Fruit fly (Drosophila melanogaster) whole organism, embryonic: ENCODE measurements around the gene CG42307.

Source experiments
- Ada2b ChIP-seq: fragments of 200-800 bp; sonication (Bioruptor generic); IDR thresholded peaks from 2 replicates; pipeline ENCODE4 v1.3.6; 2022; ENCODE audit warnings: missing biosample characterization, missing genetic modification characterization
- Adf1 ChIP-seq: fragments of 200-800 bp; sonication (Bioruptor generic); IDR thresholded peaks from 2 replicates; pipeline ENCODE4 v1.3.6; 2022; ENCODE audit warnings: missing biosample characterization, missing genetic modification characterization
- Antp ChIP-seq: fragments of 200-800 bp; sonication (Bioruptor generic); optimal IDR thresholded peaks from 3 replicates; lab custom pipeline; 2016; ENCODE audit warnings: missing biosample characterization, missing genetic modification characterization
- Atf3 ChIP-seq: fragments of 200-800 bp; sonication (Bioruptor generic); optimal IDR thresholded peaks from 3 replicates; lab custom pipeline; 2016; ENCODE audit warnings: missing biosample characterization, missing genetic modification characterization
- B-H1 ChIP-seq: fragments of 200-800 bp; sonication (Bioruptor generic); IDR thresholded peaks from 3 replicates; pipeline ENCODE4 v1.3.6; 2022; ENCODE audit warnings: missing biosample characterization, missing genetic modification characterization
- CG11456 ChIP-seq: fragments of 200-800 bp; sonication (Bioruptor generic); IDR thresholded peaks from 3 replicates; pipeline ENCODE4 v1.3.6; 2022; ENCODE audit warnings: missing biosample characterization, missing genetic modification characterization
- CG11695 ChIP-seq: fragments of 200-800 bp; sonication (Bioruptor generic); IDR thresholded peaks from 3 replicates; pipeline ENCODE4 v1.3.6; 2022; ENCODE audit warnings: missing biosample characterization, missing genetic modification characterization
- CG12104 ChIP-seq: fragments of 200-800 bp; sonication (Bioruptor generic); optimal IDR thresholded peaks from 3 replicates; lab custom pipeline; 2016; ENCODE audit warnings: missing biosample characterization, missing genetic modification characterization
- CG12942 ChIP-seq: fragments of 200-800 bp; sonication (Bioruptor generic); optimal IDR thresholded peaks from 3 replicates; lab custom pipeline; 2016; ENCODE audit warnings: missing biosample characterization, missing genetic modification characterization
- CG13123 ChIP-seq: fragments of 200-800 bp; sonication (Bioruptor generic); optimal IDR thresholded peaks from 2 replicates; lab custom pipeline; 2016; ENCODE audit warnings: missing biosample characterization, missing genetic modification characterization
- CG14860 ChIP-seq: fragments of 200-800 bp; sonication (Bioruptor generic); IDR thresholded peaks from 3 replicates; pipeline ENCODE4 v1.3.6; 2022; ENCODE audit warnings: missing biosample characterization, missing genetic modification characterization; ENCODE audit not compliant: partially characterized antibody
- CG15601 ChIP-seq: fragments of 200-800 bp; sonication (Bioruptor generic); optimal IDR thresholded peaks from 3 replicates; lab custom pipeline; 2019; ENCODE audit warnings: missing biosample characterization, mild to moderate bottlenecking, missing genetic modification characterization, moderate library complexity
- CG1603 ChIP-seq: fragments of 200-800 bp; sonication (Bioruptor generic); optimal IDR thresholded peaks from 2 replicates; lab custom pipeline; 2019; ENCODE audit warnings: missing biosample characterization, mild to moderate bottlenecking, missing genetic modification characterization, moderate library complexity
- CG17361 ChIP-seq: fragments of 200-800 bp; sonication (Bioruptor generic); IDR thresholded peaks from 3 replicates; pipeline ENCODE4 v1.3.6; 2022; ENCODE audit warnings: missing biosample characterization, missing genetic modification characterization
- CG30403 ChIP-seq: fragments of 200-800 bp; sonication (Bioruptor generic); optimal IDR thresholded peaks from 3 replicates; lab custom pipeline; 2016; ENCODE audit warnings: missing biosample characterization, missing genetic modification characterization
- CG6254 ChIP-seq: fragments of 200-800 bp; sonication (Bioruptor generic); optimal IDR thresholded peaks from 3 replicates; lab custom pipeline; 2017; ENCODE audit warnings: mild to moderate bottlenecking, missing biosample characterization, missing genetic modification reagents, missing genetic modification characterization
- CG7357 ChIP-seq: fragments of 200-800 bp; sonication (Bioruptor generic); IDR thresholded peaks from 3 replicates; pipeline ENCODE4 v1.3.6; 2022; ENCODE audit warnings: missing biosample characterization, missing genetic modification characterization
- CG7745 ChIP-seq: fragments of 200-800 bp; sonication (Bioruptor generic); optimal IDR thresholded peaks from 2 replicates; lab custom pipeline; 2018; ENCODE audit warnings: missing biosample characterization, mild to moderate bottlenecking, missing genetic modification characterization, moderate library complexity
- CG8290 ChIP-seq, 3 experiments: fragments of 200-800 bp; sonication (Bioruptor generic); optimal IDR thresholded peaks; 2 replicates each; lab custom pipeline; 2016 to 2019; ENCODE audit warnings: missing biosample characterization in 3 of 3, missing genetic modification characterization in 3 of 3, mild to moderate bottlenecking in 2 of 3, moderate library complexity in 1 of 3
- CG8765 ChIP-seq: fragments of 200-800 bp; sonication (Bioruptor generic); IDR thresholded peaks from 2 replicates; pipeline ENCODE4 v1.3.6; 2022; ENCODE audit warnings: missing biosample characterization, missing genetic modification characterization
- Dfd ChIP-seq, 2 experiments: fragments of >200 bp; optimal IDR thresholded peaks; 2 replicates each; lab custom pipeline; 2017; ENCODE audit warnings: missing biosample characterization in 2 of 2, missing genetic modification characterization in 2 of 2
- Dip3 ChIP-seq: fragments of 200-800 bp; sonication (Bioruptor generic); optimal IDR thresholded peaks from 3 replicates; lab custom pipeline; 2016; ENCODE audit warnings: missing biosample characterization, missing genetic modification characterization
- Dll ChIP-seq: fragments of 200-800 bp; sonication (Bioruptor generic); IDR thresholded peaks from 4 replicates; pipeline ENCODE4 v1.3.6; 2022; ENCODE audit warnings: missing biosample characterization, missing genetic modification characterization; ENCODE audit not compliant: partially characterized antibody
- Dref ChIP-seq: fragments of 200-800 bp; sonication (Bioruptor generic); IDR thresholded peaks from 2 replicates; pipeline ENCODE4 v1.3.6; 2022; ENCODE audit warnings: missing biosample characterization, missing genetic modification characterization
- Fer3 ChIP-seq: fragments of 200-800 bp; sonication (Bioruptor generic); optimal IDR thresholded peaks from 2 replicates; lab custom pipeline; 2018; ENCODE audit warnings: missing biosample characterization, mild to moderate bottlenecking, missing genetic modification characterization, moderate library complexity
- H15 ChIP-seq: fragments of 200-800 bp; sonication (Bioruptor generic); IDR thresholded peaks from 3 replicates; pipeline ENCODE4 v1.3.6; 2022; ENCODE audit warnings: missing biosample characterization, missing genetic modification characterization
- Nf-YA ChIP-seq: fragments of 200-800 bp; sonication (Bioruptor generic); IDR thresholded peaks from 2 replicates; pipeline ENCODE4 v1.3.6; 2022; ENCODE audit warnings: missing biosample characterization, missing genetic modification characterization
- Oaz ChIP-seq: fragments of 200-800 bp; sonication (Bioruptor generic); IDR thresholded peaks from 2 replicates; pipeline ENCODE4 v1.3.6; 2022; ENCODE audit warnings: missing biosample characterization, missing genetic modification characterization
- Sry-δ ChIP-seq: fragments of 200-800 bp; sonication (Bioruptor generic); optimal IDR thresholded peaks from 2 replicates; lab custom pipeline; 2016; ENCODE audit warnings: missing biosample characterization, missing genetic modification characterization
- Vsx1 ChIP-seq: fragments of 200-800 bp; sonication (Bioruptor generic); optimal IDR thresholded peaks from 2 replicates; lab custom pipeline; 2017; ENCODE audit warnings: missing biosample characterization, mild to moderate bottlenecking, missing genetic modification characterization, missing genetic modification reagents
- bcd ChIP-seq: fragments of 200-800 bp; sonication (Bioruptor generic); optimal IDR thresholded peaks from 2 replicates; lab custom pipeline; 2017; ENCODE audit warnings: missing biosample characterization, mild to moderate bottlenecking, missing genetic modification characterization
- caup ChIP-seq: fragments of 200-800 bp; sonication (Bioruptor generic); optimal IDR thresholded peaks from 3 replicates; lab custom pipeline; 2017; ENCODE audit warnings: missing biosample characterization, mild to moderate bottlenecking, missing genetic modification characterization, moderate library complexity; ENCODE audit not compliant: severe bottlenecking
- chn ChIP-seq: fragments of 200-800 bp; sonication (Bioruptor generic); optimal IDR thresholded peaks from 2 replicates; lab custom pipeline; 2016; ENCODE audit warnings: missing biosample characterization, missing genetic modification characterization
- dmrt11E ChIP-seq: fragments of 200-800 bp; sonication (Bioruptor generic); optimal IDR thresholded peaks from 3 replicates; lab custom pipeline; 2018; ENCODE audit warnings: missing biosample characterization, mild to moderate bottlenecking, missing genetic modification characterization, moderate library complexity
- dpn ChIP-seq, 2 experiments: fragments of 200-800 bp; sonication (Bioruptor generic); optimal IDR thresholded peaks; 3 replicates each; lab custom pipeline; 2016; ENCODE audit warnings: missing biosample characterization in 2 of 2, missing genetic modification characterization in 2 of 2
- gem ChIP-seq: fragments of 200-800 bp; sonication (Bioruptor generic); optimal IDR thresholded peaks from 2 replicates; lab custom pipeline; 2019; ENCODE audit warnings: missing biosample characterization, mild to moderate bottlenecking, missing genetic modification characterization, moderate library complexity
- hkb ChIP-seq, 2 experiments: fragments of 200-800 bp in 1 of 2; fragments of >200 bp in 1 of 2; sonication (Bioruptor generic) in 1 of 2; IDR thresholded peaks in 1 of 2; optimal IDR thresholded peaks in 1 of 2; 2 replicates each; pipeline versions ENCODE4 v1.3.6 to Lab custom; 2017 to 2022; ENCODE audit warnings: missing biosample characterization in 1 of 2, missing genetic modification characterization in 1 of 2
- jumu ChIP-seq: fragments of 200-800 bp; sonication (Bioruptor generic); optimal IDR thresholded peaks from 3 replicates; lab custom pipeline; 2016; ENCODE audit warnings: missing biosample characterization, missing genetic modification characterization
- mld ChIP-seq: fragments of 200-800 bp; sonication (Bioruptor generic); IDR thresholded peaks from 3 replicates; pipeline ENCODE4 v1.3.6; 2022; ENCODE audit warnings: missing biosample characterization, missing genetic modification characterization; ENCODE audit not compliant: partially characterized antibody
- nerfin-1 ChIP-seq: fragments of 200-800 bp; sonication (Bioruptor generic); optimal IDR thresholded peaks from 3 replicates; lab custom pipeline; 2019; ENCODE audit warnings: missing biosample characterization, mild to moderate bottlenecking, missing genetic modification characterization, moderate library complexity
- onecut ChIP-seq: fragments of 200-800 bp; sonication (Bioruptor generic); IDR thresholded peaks from 2 replicates; pipeline ENCODE4 v1.3.6; 2022; ENCODE audit warnings: missing biosample characterization, missing genetic modification characterization
- pan ChIP-seq, 4 experiments: fragments of >200 bp in 3 of 4; fragments of 200-800 bp in 1 of 4; sonication (Bioruptor generic) in 1 of 4; optimal IDR thresholded peaks in 3 of 4; IDR thresholded peaks in 1 of 4; 2 replicates each; pipeline versions ENCODE4 v1.3.6 to Lab custom; 2017 to 2022; ENCODE audit warnings: missing biosample characterization in 2 of 4, missing genetic modification characterization in 2 of 4, mixed read lengths in 1 of 4
- phol ChIP-seq: fragments of 200-800 bp; sonication (Bioruptor generic); optimal IDR thresholded peaks from 3 replicates; lab custom pipeline; 2018; ENCODE audit warnings: missing biosample characterization, mild to moderate bottlenecking, missing genetic modification characterization, moderate library complexity
- ranshi ChIP-seq: fragments of 200-800 bp; sonication (Bioruptor generic); IDR thresholded peaks from 2 replicates; pipeline ENCODE4 v1.3.6; 2022; ENCODE audit warnings: missing biosample characterization, missing genetic modification characterization
- slbo ChIP-seq: fragments of 200-800 bp; sonication (Bioruptor generic); IDR thresholded peaks from 2 replicates; pipeline ENCODE4 v1.3.6; 2022; ENCODE audit warnings: missing biosample characterization, missing genetic modification characterization
- tin ChIP-seq: fragments of 200-800 bp; sonication (Bioruptor generic); optimal IDR thresholded peaks from 3 replicates; lab custom pipeline; 2016; ENCODE audit warnings: missing biosample characterization, missing genetic modification characterization
- vfl ChIP-seq: fragments of 200-800 bp; sonication (Bioruptor generic); optimal IDR thresholded peaks from 2 replicates; lab custom pipeline; 2016; ENCODE audit warnings: missing biosample characterization, missing genetic modification characterization
- vvl ChIP-seq: fragments of 200-800 bp; sonication (Bioruptor generic); IDR thresholded peaks from 2 replicates; pipeline ENCODE4 v1.3.6; 2022; ENCODE audit warnings: missing biosample characterization, missing genetic modification characterization

The CG42307 gene

DNA sequence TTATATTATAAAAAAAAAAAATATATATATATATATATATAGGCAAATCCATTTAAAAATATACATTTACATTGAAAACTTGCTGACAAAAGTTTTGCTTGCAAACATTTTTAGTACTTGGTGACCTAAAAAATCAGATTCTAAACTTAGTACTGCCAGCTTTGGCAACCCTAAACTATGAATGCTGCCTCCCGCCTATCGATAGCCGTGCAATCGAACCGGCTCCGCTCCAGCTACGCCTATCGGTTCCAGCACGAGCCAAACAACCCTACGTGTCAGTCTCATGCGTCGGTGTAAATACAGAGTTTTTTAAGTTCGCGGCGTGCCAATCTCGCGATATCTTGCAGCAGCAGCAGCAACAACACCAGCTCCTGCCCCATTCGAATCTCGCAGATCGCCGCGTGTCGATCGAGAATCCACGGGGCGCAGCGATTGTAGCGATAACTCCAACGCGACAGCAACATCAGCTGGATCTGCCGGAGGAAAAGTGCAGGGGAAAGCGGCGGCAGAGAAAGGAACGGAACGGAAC is 31.5 kb downstream of the CG42307 start, which contains the start of gene Sec63 (continued):
- 0 out of 2 replicates have a peak, but pooled peaks have one; percentile 5 for TF ChIP-seq onecut (GFP tag; lab: Robert Waterston, UW)
- TF ChIP-seq Dfd (GFP tag; optimal IDR thresholded peaks at IDR 0.05; lab: Kevin White, UChicago): no peak
- no peak for TF ChIP-seq hkb (optimal IDR thresholded peaks at IDR 0.05; lab: Kevin White, UChicago)
- peak; percentile 7; the same call in 1 of the 2 replicates for TF ChIP-seq hkb (GFP tag; IDR thresholded peaks at IDR 0.05; lab: Robert Waterston, UW)
- no peak for TF ChIP-seq CG12104 (GFP tag; lab: Kevin White, UChicago)
- TF ChIP-seq CG8290 (GFP tag; optimal IDR thresholded peaks at IDR 0.05; lab: Kevin White, UChicago): peak; percentile 35
- peak in 1 of 2 experiments; percentile 81 for TF ChIP-seq CG8290 (tag; optimal IDR thresholded peaks at IDR 0.05; lab: Kevin White, UChicago)
- peak; percentile 46 for TF ChIP-seq CG30403 (GFP tag; lab: Kevin White, UChicago)
- peak; percentile 82 for TF ChIP-seq phol (tag; lab: Kevin White, UChicago)
- TF ChIP-seq Sry-δ (GFP tag; lab: Kevin White, UChicago): peak; percentile 77
- TF ChIP-seq mld: peak; percentile 87; the same call in 2 of the 3 replicates
- peak; percentile 74 for TF ChIP-seq Dll (GFP tag; lab: Robert Waterston, UW)
- peak; percentile 27 for TF ChIP-seq caup (GFP tag; lab: Kevin White, UChicago)
- peak; percentile 41 to 63 for TF ChIP-seq dpn (GFP tag; optimal IDR thresholded peaks at IDR 0.05; lab: Kevin White, UChicago)
- 0 out of 3 replicates have a peak, but pooled peaks have one; percentile 24 for TF ChIP-seq CG7357 (GFP tag; lab: Robert Waterston, UW)
- TF ChIP-seq Dip3: peak; percentile 58
- TF ChIP-seq Atf3 (GFP tag; lab: Kevin White, UChicago): no peak
- peak; percentile 71 for TF ChIP-seq gem (tag; lab: Kevin White, UChicago)
- TF ChIP-seq Nf-YA (GFP tag; lab: Robert Waterston, UW): no peak
- TF ChIP-seq Ada2b (GFP tag; lab: Robert Waterston, UW): 0 out of 2 replicates have a peak, but pooled peaks have one; percentile 4
- peak; percentile 46 for TF ChIP-seq CG13123
- TF ChIP-seq pan (optimal IDR thresholded peaks at IDR 0.05; lab: Kevin White, UChicago): no peak
- peak in 1 of 2 experiments; percentile 54 for TF ChIP-seq pan (GFP tag; optimal IDR thresholded peaks at IDR 0.05 in 1 of 2, IDR thresholded peaks at IDR 0.05 in 1 of 2)
- peak; percentile 78 for TF ChIP-seq slbo (GFP tag; lab: Robert Waterston, UW)
- 0 out of 2 replicates have a peak, but pooled peaks have one; percentile 3 for TF ChIP-seq Adf1 (GFP tag; lab: Robert Waterston, UW)
- TF ChIP-seq CG1603: peak; percentile 54
- peak; percentile 39 for TF ChIP-seq jumu (GFP tag; lab: Kevin White, UChicago)
- TF ChIP-seq CG14860 (GFP tag; lab: Robert Waterston, UW): peak; percentile 80
- TF ChIP-seq CG17361 (GFP tag; lab: Robert Waterston, UW): peak; percentile 37; the same call in 1 of the 3 replicates
- TF ChIP-seq CG15601 (tag; lab: Kevin White, UChicago): peak; percentile 50
- no peak for TF ChIP-seq B-H1 (GFP tag; lab: Robert Waterston, UW)
- peak; percentile 15 for TF ChIP-seq CG6254 (GFP tag; lab: Kevin White, UChicago)
- TF ChIP-seq bcd (GFP tag; lab: Kevin White, UChicago): peak; percentile 33
- peak; percentile 16 for TF ChIP-seq Fer3
- peak; percentile 11; the same call in 1 of the 2 replicates for TF ChIP-seq vvl
- no peak for TF ChIP-seq Oaz (GFP tag; lab: Robert Waterston, UW)
- TF ChIP-seq CG8765 (GFP tag; lab: Robert Waterston, UW): no peak
- peak; percentile 7 for TF ChIP-seq tin (GFP tag; lab: Kevin White, UChicago)
- no peak for TF ChIP-seq dmrt11E
- TF ChIP-seq CG7745 (tag; lab: Kevin White, UChicago): no peak
- peak; percentile 13 for TF ChIP-seq CG12942
- TF ChIP-seq chn (GFP tag; lab: Kevin White, UChicago): peak; percentile 57
- no peak for TF ChIP-seq CG11695 (GFP tag; lab: Robert Waterston, UW)
- TF ChIP-seq Vsx1 (GFP tag; lab: Kevin White, UChicago): peak; percentile 25
- TF ChIP-seq CG11456 (GFP tag; lab: Robert Waterston, UW): peak; percentile 68; the same call in 1 of the 3 replicates
- TF ChIP-seq nerfin-1: peak; percentile 21
- peak; percentile 4 for TF ChIP-seq vfl (GFP tag; lab: Kevin White, UChicago)
- peak; percentile 63; the same call in 2 of the 3 replicates for TF ChIP-seq H15 (GFP tag; lab: Robert Waterston, UW)
- TF ChIP-seq Dref (GFP tag; lab: Robert Waterston, UW): peak; percentile 95
- peak; percentile 35 for TF ChIP-seq Antp (GFP tag; lab: Kevin White, UChicago)
- 0 out of 2 replicates have a peak, but pooled peaks have one; percentile 32 for TF ChIP-seq ranshi (GFP tag; lab: Robert Waterston, UW)
